Worm (Caenorhabditis elegans): ENCODE results near the gene fbxa-6.

fbxa-6 gene

DNA sequence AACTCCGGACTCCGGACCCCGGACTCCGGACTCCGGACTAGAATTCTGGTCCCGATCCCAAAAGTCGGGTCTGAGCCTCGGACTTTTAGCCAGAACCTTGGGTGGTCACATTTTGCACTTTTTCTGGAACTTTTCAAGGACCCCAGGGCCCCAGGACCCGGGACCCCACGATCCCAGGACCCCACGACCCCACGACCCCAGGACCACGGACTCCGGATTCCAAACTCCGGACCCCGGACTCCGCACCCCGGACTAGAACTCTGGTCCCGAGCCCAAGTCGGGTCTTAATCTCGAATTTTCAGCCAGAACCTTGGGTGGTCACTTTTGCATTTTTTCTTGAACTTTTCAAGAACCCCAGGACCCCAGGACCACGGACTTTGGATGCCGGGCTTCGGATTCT lies 39.8 kb upstream of the fbxa-6 start:
- peak; percentile 90; the same call in 1 of the 2 replicates for TF ChIP-seq egrh-3 (GFP tag; IDR thresholded peaks at IDR 0.05)
- TF ChIP-seq ceh-58 (GFP tag; IDR thresholded peaks at IDR 0.05) = no peak
- TF ChIP-seq ceh-79 (tag; optimal IDR thresholded peaks at IDR 0.05) = no peak
- peak; percentile 91 for TF ChIP-seq zfh-2 (GFP tag; conservative IDR thresholded peaks at IDR 0.05)
- 0 out of 2 replicates have a peak, but pooled peaks have one; percentile 89 for TF ChIP-seq F37B4.10 (GFP tag; IDR thresholded peaks at IDR 0.05)

DNA sequence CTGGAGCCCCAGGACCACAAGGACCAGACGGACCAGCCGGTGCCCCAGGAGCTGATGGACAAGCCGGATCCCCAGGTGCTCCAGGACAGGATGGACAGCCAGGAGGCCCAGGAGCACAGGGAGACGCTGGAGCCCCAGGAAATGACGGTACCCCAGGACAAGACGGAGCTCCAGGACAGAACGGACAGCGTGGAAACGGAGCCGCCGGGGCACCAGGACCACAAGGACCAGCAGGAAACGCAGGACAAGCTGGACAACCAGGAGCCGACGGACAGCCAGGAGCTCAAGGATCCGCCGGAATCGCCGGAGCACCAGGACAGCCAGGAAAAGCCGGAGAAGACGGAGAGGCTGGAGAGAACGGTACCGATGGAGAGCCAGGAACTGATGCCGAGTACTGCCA lies 38.6 kb upstream of the fbxa-6 start:
- TF ChIP-seq ets-4 (GFP tag; optimal IDR thresholded peaks at IDR 0.05) (no peak), zfh-2 (GFP tag; conservative IDR thresholded peaks at IDR 0.05) (peak; percentile 87), let-526 (GFP tag; IDR thresholded peaks at IDR 0.05) (no peak), bed-1 (GFP tag; IDR thresholded peaks at IDR 0.05) (no peak), gei-17 (GFP tag; optimal IDR thresholded peaks at IDR 0.05) (no peak), lin-26 (GFP tag; IDR thresholded peaks at IDR 0.05) (no peak), egl-44 (GFP tag; IDR thresholded peaks at IDR 0.05) (0 out of 2 replicates have a peak, but pooled peaks have one; percentile 11), cebp-2 (GFP tag; IDR thresholded peaks at IDR 0.05) (0 out of 2 replicates have a peak, but pooled peaks have one; percentile 30), egrh-3 (GFP tag; IDR thresholded peaks at IDR 0.05) (peak; percentile 93), madf-6 (GFP tag; IDR thresholded peaks at IDR 0.05) (no peak), nhr-179 (tag; optimal IDR thresholded peaks at IDR 0.05) (no peak), ztf-25 (GFP tag; IDR thresholded peaks at IDR 0.05) (no peak), ekl-4 (GFP tag; IDR thresholded peaks at IDR 0.05) (no peak), lsl-1 (GFP tag; optimal IDR thresholded peaks at IDR 0.05) (no peak)

DNA sequence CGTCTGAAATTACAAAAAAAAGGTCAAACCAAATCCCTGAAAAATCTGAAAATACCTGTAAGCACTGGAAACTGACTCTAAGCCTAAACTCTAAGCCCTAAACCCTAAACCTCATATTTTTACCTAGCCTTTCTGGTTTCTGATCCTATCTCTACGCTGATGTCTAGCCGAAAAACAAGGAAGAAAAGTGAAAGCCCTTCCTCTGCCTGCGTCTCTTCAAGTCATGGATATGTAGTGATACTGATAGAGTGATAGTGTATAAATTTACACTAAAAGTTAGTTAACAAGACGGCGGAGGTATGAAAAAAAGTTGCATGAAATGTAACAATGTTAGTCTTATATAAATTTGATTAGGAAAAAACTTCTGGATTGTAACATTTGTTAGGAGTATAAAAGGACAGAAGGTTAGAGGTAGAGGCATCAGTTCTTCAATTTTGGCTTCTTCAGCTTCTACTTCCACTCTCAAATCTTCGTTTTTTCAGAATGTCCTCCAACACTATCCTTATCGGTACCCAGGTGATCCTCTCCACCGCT lies 37.8 kb upstream of the fbxa-6 start, which contains the start of gene col-88:
Gene col-88 (plus strand): TSS at position 484 of the 534 bp plus-strand sequence.
- TF ChIP-seq attf-6 (GFP tag; IDR thresholded peaks at IDR 0.05) = no peak

DNA sequence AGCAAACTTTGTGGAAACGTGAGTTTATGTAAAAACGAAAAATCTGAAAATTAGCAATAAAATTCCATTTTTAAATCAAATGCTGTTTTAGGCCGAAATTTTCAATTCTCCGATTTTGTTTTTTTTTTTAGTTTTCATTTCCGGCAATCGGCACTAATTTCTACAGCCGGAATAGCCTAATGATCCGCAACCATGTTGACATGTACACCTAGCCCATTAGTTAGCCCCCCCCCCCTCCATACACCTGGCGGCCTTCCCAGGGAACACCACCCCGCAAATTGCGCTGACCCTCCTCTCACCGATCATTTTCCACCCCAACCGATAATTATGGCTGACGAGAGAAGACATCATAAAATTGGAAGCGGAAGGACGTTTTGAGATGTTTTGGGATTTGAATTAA lies 36.6 kb upstream of the fbxa-6 start:
- TF ChIP-seq F49E8.2 (tag; optimal IDR thresholded peaks at IDR 0.05; ENCODE audit: insufficient read depth) (no peak), zfh-2 (GFP tag; conservative IDR thresholded peaks at IDR 0.05) (peak; percentile 36; the same call in 1 of the 2 replicates)

DNA sequence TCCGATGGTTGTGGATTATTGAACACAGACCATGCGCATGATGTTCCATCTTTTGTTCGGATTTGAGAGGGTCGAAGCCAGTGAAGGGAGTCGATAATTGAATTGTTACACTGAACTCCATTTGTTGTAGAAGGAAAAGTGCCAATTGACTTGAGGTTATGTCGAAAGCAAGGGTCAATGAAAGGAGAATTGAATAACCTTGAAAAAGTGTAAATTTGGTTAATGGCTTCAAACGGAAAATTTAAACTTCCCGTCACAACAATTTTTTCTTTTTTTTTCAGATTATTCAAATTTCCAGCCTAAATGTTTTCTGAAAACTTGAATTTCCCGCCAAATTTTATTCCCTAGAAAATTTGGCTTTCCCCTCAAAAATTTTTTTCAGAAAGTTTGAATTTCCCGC lies 35.2 kb upstream of the fbxa-6 start, which contains the start of gene clp-10:
Gene clp-10 (minus strand): TSS at position 101 of the 400 bp plus-strand sequence.
- TF ChIP-seq F33H1.4 (GFP tag; IDR thresholded peaks at IDR 0.05) (no peak), snpc-3.4 (tag; optimal IDR thresholded peaks at IDR 0.05) (no peak), rpc-1 (optimal IDR thresholded peaks at IDR 0.05) (no peak), rpc-1 (tag; optimal IDR thresholded peaks at IDR 0.05) (no peak)

DNA sequence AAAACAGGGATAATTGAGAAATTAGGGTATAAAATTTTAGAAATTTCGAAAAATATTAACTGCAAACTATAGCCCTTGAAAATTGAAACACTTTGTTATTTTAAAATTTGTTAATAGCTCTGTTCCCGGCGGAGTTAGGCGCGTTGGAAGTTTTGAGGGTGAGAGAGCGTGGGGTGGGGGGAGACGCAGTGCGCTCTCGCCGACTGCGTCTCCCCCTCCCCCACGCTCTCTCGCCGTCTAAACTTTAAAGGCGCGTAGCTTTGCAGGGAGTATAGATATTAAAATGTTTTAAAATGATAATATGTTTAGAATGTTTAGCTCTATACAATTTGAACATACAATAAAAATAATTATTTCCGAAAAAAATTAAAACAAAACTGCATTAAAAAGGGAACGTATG lies 30.4 kb upstream of the fbxa-6 start:
- TF ChIP-seq Y79H2A.3 (GFP tag; conservative IDR thresholded peaks at IDR 0.05) (no peak), hmg-1.2 (GFP tag; IDR thresholded peaks at IDR 0.05) (peak; percentile 74), egrh-3 (GFP tag; IDR thresholded peaks at IDR 0.05) (peak; percentile 43; the same call in 1 of the 2 replicates), zfh-2 (GFP tag; conservative IDR thresholded peaks at IDR 0.05) (0 out of 2 replicates have a peak, but pooled peaks have one; percentile 15)

DNA sequence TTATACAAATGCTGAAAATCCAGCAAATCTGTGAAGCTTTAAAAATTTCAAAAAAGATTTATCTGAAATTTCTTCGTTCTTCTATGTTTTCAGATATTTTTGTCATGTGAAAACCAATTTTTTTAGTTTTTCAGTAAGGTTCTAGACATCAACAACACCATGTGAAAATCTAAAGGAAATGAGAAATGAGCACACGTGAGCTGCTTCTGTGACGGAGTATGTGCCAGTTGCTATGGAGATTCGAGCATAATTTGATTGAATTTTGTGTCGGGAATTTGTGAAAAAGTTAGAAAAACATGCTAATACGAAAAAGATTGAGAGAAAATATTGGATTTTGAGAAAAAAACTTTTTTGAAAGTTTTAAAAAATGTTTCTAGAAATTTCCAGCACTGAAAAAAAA lies 28.7 kb upstream of the fbxa-6 start:
- TF ChIP-seq B0035.1 (tag; optimal IDR thresholded peaks at IDR 0.05) (no peak), Y79H2A.3 (GFP tag; conservative IDR thresholded peaks at IDR 0.05) (no peak), ztf-3 (GFP tag; optimal IDR thresholded peaks at IDR 0.05) (no peak), nfya-2 (GFP tag; IDR thresholded peaks at IDR 0.05) (no peak), nhr-27 (tag; optimal IDR thresholded peaks at IDR 0.05) (no peak), hlh-26 (GFP tag; conservative IDR thresholded peaks at IDR 0.05) (no peak), aptf-3 (GFP tag; IDR thresholded peaks at IDR 0.05) (no peak)

Measured in whole organism, young adult.